Fruit fly (Drosophila melanogaster) whole organism, embryonic: ENCODE data around the gene CG31445.

Experiments
- CG11695 ChIP-seq: fragments of 200-800 bp; sonication (Bioruptor generic); IDR thresholded peaks from 3 replicates; pipeline ENCODE4 v1.3.6; 2022; ENCODE audit warnings: missing biosample characterization, missing genetic modification characterization
- CG12942 ChIP-seq: fragments of 200-800 bp; sonication (Bioruptor generic); optimal IDR thresholded peaks from 3 replicates; lab custom pipeline; 2016; ENCODE audit warnings: missing biosample characterization, missing genetic modification characterization
- fd64A ChIP-seq: fragments of 200-800 bp; sonication (Bioruptor generic); optimal IDR thresholded peaks from 3 replicates; lab custom pipeline; 2018; ENCODE audit warnings: missing biosample characterization, mild to moderate bottlenecking, missing genetic modification characterization

- TF ChIP-seq fd64A (peak; percentile 79), CG11695 (GFP tag; lab: Robert Waterston, UW) (peak; percentile 65; the same call in 2 of the 3 replicates), CG12942 (GFP tag; lab: Kevin White, UChicago) (peak; percentile 75)
Observed at dm6 chr3R:29204612-29205480, 39.8 kb downstream of the CG31445 start.
